Worm (Caenorhabditis elegans) whole organism, late embryonic: ENCODE data around the gene Y61A9LA.10.
"Not testable (repeated sequence)": the region's sequence is repeated elsewhere in the genome, so short reads cannot be mapped to it uniquely, and the experiment has no call there.

Experiments used
- K02D7.2 ChIP-seq: sonication (generic microtip); optimal IDR thresholded peaks from 2 replicates; lab custom pipeline; 2017; ENCODE audit warnings: mild to moderate bottlenecking, missing genetic modification characterization, missing compliant biosample characterization
- K09A11.1 ChIP-seq: sonication (generic microtip); optimal IDR thresholded peaks from 2 replicates; lab custom pipeline; 2017; ENCODE audit warnings: antibody characterized with exemption, mild to moderate bottlenecking, missing genetic modification characterization, missing compliant biosample characterization; ENCODE audit not compliant: insufficient read depth
- Y22D7AL.16 ChIP-seq: sonication (generic microtip); optimal IDR thresholded peaks from 2 replicates; lab custom pipeline; 2016; ENCODE audit warnings: missing genetic modification characterization, missing compliant biosample characterization
- ama-1 ChIP-seq: fragments of 150-350 bp; optimal IDR thresholded peaks from 2 replicates; lab custom pipeline; 2014
- ceh-18 ChIP-seq: sonication (generic microtip); optimal IDR thresholded peaks from 2 replicates; lab custom pipeline; 2016; ENCODE audit warnings: missing genetic modification characterization, missing compliant biosample characterization
- ceh-19 ChIP-seq: fragments of 200-800 bp; sonication (Bioruptor generic); optimal IDR thresholded peaks from 2 replicates; lab custom pipeline; 2018; ENCODE audit warnings: mild to moderate bottlenecking, missing genetic modification characterization, missing compliant biosample characterization
- ceh-2 ChIP-seq: sonication (generic microtip); optimal IDR thresholded peaks from 2 replicates; lab custom pipeline; 2016; ENCODE audit warnings: missing genotype, missing genetic modification characterization, missing compliant biosample characterization
- dve-1 ChIP-seq: sonication (generic microtip); optimal IDR thresholded peaks from 2 replicates; lab custom pipeline; 2017; ENCODE audit warnings: antibody characterized with exemption, mild to moderate bottlenecking, missing genetic modification characterization, missing compliant biosample characterization
- fax-1 ChIP-seq: sonication (generic microtip); optimal IDR thresholded peaks from 2 replicates; lab custom pipeline; 2016; ENCODE audit warnings: missing genotype, missing genetic modification characterization, missing compliant biosample characterization
- gmeb-2 ChIP-seq: sonication (generic microtip); optimal IDR thresholded peaks from 2 replicates; lab custom pipeline; 2016; ENCODE audit warnings: missing genetic modification characterization, inconsistent platforms, missing compliant biosample characterization
- nhr-232 ChIP-seq: sonication (generic microtip); optimal IDR thresholded peaks from 2 replicates; lab custom pipeline; 2016; ENCODE audit warnings: missing genetic modification characterization, missing compliant biosample characterization
- odd-2 ChIP-seq: sonication (generic microtip); optimal IDR thresholded peaks from 2 replicates; lab custom pipeline; 2017; ENCODE audit warnings: antibody characterized with exemption, mild to moderate bottlenecking, missing genetic modification characterization, missing compliant biosample characterization
- pag-3 ChIP-seq: sonication (generic microtip); optimal IDR thresholded peaks from 2 replicates; lab custom pipeline; 2016; ENCODE audit warnings: missing compliant biosample characterization, missing genetic modification characterization, borderline replicate concordance
- pha-4 ChIP-seq: fragments of 150-350 bp; optimal IDR thresholded peaks from 2 replicates; lab custom pipeline; 2018; ENCODE audit warnings: missing biosample characterization, missing genetic modification reagents, missing genetic modification characterization
- pqm-1 ChIP-seq: sonication (generic microtip); optimal IDR thresholded peaks from 2 replicates; lab custom pipeline; 2016; ENCODE audit warnings: missing genetic modification characterization, missing compliant biosample characterization
- sdc-2 ChIP-seq: sonication (generic microtip); optimal IDR thresholded peaks from 2 replicates; lab custom pipeline; 2016; ENCODE audit warnings: missing genotype, missing genetic modification characterization, missing compliant biosample characterization
- tbx-7 ChIP-seq: sonication (generic microtip); optimal IDR thresholded peaks from 2 replicates; lab custom pipeline; 2016; ENCODE audit warnings: missing genotype, missing genetic modification characterization, missing compliant biosample characterization
- zip-5 ChIP-seq: sonication (generic microtip); optimal IDR thresholded peaks from 2 replicates; lab custom pipeline; 2016; ENCODE audit warnings: missing genetic modification characterization, missing compliant biosample characterization

The Y61A9LA.10 gene

DNA sequence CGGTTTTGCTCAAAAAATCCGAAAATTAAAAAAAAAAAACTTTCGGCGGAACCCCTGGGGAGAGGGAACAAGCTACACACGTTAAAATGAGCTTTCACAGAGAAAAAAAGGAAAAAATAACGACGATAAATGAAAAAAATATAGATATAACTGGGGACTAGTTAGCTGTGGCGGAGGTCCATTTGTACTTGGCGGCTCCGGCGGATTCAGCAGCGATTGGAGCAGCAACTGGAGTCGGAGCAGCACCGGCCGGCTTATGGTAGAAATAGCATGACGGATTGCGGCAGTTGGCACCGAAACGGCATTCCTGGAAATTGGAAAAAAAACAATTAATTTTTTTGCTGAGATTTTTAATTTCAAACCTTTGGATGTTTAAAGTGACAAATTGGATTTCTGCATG lies 53.1 kb downstream of the Y61A9LA.10 start:
- TF ChIP-seq ceh-2 (tag; lab: Kevin White, UChicago) (no peak), sdc-2 (tag; lab: Kevin White, UChicago) (no peak), pha-4 (tag; lab: Kevin White, UChicago) (no peak), pqm-1 (no peak), Y22D7AL.16 (no peak), tbx-7 (tag; lab: Kevin White, UChicago) (no peak)

DNA sequence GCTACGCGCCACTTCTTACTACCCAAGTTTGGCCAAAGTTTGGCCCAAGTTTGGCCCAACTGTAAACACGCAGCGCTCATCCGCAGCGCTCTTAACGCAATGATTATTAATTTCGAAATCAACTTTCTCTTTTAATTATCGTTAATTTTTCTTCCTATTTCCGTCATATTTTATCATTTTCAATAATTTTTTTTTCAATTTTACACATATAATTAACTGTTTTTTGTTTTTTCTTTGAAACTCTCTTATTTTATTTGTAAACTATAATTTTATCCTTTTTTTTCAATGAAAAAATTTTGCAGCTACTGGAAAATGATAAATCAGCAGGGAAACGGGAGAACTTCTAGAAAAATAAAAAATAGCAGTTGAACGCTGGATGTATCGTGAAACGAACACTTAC lies 55.2 kb downstream of the Y61A9LA.10 start, which contains the start of gene Y61A9LA.4:
TSS of gene Y61A9LA.4 (plus strand) at position 301 of the 400 bp plus-strand sequence.
- TF ChIP-seq dve-1, fax-1, odd-2 (tag; lab: Kevin White, UChicago): not testable (repeated sequence)

DNA sequence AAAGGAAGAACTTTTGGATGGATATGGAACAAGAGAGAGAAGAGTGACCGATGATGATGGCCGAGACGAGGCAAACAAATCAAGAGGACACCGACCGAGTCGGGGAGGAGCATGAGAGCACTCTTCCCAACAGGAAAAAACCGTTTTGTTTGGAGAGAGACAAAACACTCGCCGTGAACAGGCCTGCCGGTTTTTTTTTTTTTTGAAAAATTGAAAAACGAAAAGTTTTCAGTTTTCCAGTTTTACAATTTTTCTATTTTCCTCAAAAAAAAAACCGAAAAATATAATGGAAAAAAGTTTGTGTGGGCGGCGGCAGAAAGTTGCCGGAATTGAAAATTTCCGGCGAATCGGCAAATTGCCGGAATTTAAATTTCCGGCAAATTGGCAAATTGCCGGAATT lies 55.9 kb downstream of the Y61A9LA.10 start, which contains the start of gene Y61A9LA.7:
TSS of gene Y61A9LA.7 (minus strand) at position 101 of the 400 bp plus-strand sequence.
- no peak for TF ChIP-seq ceh-19 (GFP tag; lab: Kevin White, UChicago)
- TF ChIP-seq K09A11.1 (tag; lab: Kevin White, UChicago) = no peak
- no peak for TF ChIP-seq K02D7.2 (tag; lab: Kevin White, UChicago)
- TF ChIP-seq gmeb-2 (tag; lab: Kevin White, UChicago) = no peak
- no peak for TF ChIP-seq ama-1 (lab: Kevin White, UChicago)
- TF ChIP-seq zip-5 = no peak
- TF ChIP-seq pag-3 (tag; lab: Kevin White, UChicago) = no peak
- TF ChIP-seq ceh-18 (tag; lab: Kevin White, UChicago) = no peak
- TF ChIP-seq nhr-232 (tag; lab: Kevin White, UChicago) = no peak
